Worm (Caenorhabditis elegans): ENCODE data around the gene syf-2.

ce11 chrIII:7116615-7117252 lies 45.2 kb downstream of the syf-2 start:
- TF ChIP-seq W03F9.2 (tag; optimal IDR thresholded peaks at IDR 0.05) (peak; percentile 56), dao-5 (tag; optimal IDR thresholded peaks at IDR 0.05) (no peak), him-1 (tag; optimal IDR thresholded peaks at IDR 0.05) (no peak)
